Worm (Caenorhabditis elegans): ENCODE results near the gene math-8.

Gene math-8

DNA sequence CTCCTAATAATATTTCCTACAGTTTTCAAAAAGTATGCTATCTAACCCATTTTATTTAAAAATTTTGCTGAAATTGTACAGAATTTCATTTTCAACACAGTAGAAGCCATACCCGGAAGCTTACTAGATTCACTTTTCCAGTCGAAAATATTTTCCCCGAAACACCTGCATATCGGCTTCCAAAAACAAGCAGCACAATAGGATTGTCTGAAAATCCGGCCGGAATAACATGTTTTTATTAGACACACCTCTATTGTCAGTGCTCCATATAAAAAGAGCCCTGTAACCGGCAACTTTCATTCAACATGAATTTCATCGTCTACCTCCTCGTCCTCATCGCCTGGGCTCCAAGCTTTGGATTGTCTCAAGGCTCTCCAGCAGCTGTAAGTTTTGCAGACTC is 36.5 kb downstream of the math-8 start, which contains the start of gene C52E2.2 (continued):
- TF ChIP-seq pbrm-1 (GFP tag; IDR thresholded peaks at IDR 0.05) = no peak
- no peak for TF ChIP-seq dpl-1 (GFP tag; optimal IDR thresholded peaks at IDR 0.05)
- no peak for TF ChIP-seq let-607 (tag; optimal IDR thresholded peaks at IDR 0.05)
- TF ChIP-seq hrde-1 (tag; optimal IDR thresholded peaks at IDR 0.05; ENCODE audit: borderline replicate concordance) = no peak
- no peak for TF ChIP-seq ama-1 (optimal IDR thresholded peaks at IDR 0.05)
- TF ChIP-seq ama-1 (GFP tag; optimal IDR thresholded peaks at IDR 0.05) = no peak

DNA sequence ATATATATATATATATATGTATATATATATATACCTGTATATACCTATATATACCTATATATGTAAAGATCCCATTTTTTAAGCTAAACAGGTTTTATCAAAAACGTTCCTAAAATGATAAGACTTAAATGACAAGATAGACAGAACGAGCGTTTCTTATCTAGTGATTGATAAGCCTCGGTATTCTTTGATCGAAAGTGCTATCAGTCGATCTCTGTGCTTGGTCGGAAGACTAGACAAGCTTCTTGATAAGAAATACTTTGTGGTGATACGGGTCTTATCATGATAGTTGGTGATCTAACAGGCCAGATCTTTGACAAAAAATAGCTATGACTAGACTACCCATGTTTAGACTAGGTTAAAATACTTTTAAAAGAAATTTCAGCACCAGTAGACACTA is 37.3 kb downstream of the math-8 start:
- no peak for TF ChIP-seq ama-1 (optimal IDR thresholded peaks at IDR 0.05)
- TF ChIP-seq ama-1 (GFP tag; optimal IDR thresholded peaks at IDR 0.05) = no peak
- TF ChIP-seq lin-35 (GFP tag; optimal IDR thresholded peaks at IDR 0.05) = no peak
- no peak for TF ChIP-seq lag-1 (GFP tag; IDR thresholded peaks at IDR 0.05)
- TF ChIP-seq athp-1 (tag; optimal IDR thresholded peaks at IDR 0.05) = no peak
- peak; percentile 56 for TF ChIP-seq atf-7 (tag; optimal IDR thresholded peaks at IDR 0.05)
- no peak for TF ChIP-seq rec-8 (tag; optimal IDR thresholded peaks at IDR 0.05)
- peak; percentile 45; the same call in 1 of the 2 replicates for TF ChIP-seq nfyb-1 (GFP tag; IDR thresholded peaks at IDR 0.05)
- TF ChIP-seq Y53F4B.3 (GFP tag; IDR thresholded peaks at IDR 0.05) = no peak
- TF ChIP-seq F39B2.1 (GFP tag; IDR thresholded peaks at IDR 0.05) = no peak
- no peak for TF ChIP-seq T26A5.8 (tag; optimal IDR thresholded peaks at IDR 0.05)
- peak; percentile 85 for TF ChIP-seq ets-4 (GFP tag; optimal IDR thresholded peaks at IDR 0.05)
- TF ChIP-seq B0035.1 (tag; optimal IDR thresholded peaks at IDR 0.05) = no peak
- TF ChIP-seq F57A8.1 (GFP tag; optimal IDR thresholded peaks at IDR 0.05) = no peak
- TF ChIP-seq F37B4.10 (GFP tag; IDR thresholded peaks at IDR 0.05) = no peak
- no peak for TF ChIP-seq F52B5.7 (tag; optimal IDR thresholded peaks at IDR 0.05)
- TF ChIP-seq ceh-27 (GFP tag; optimal IDR thresholded peaks at IDR 0.05) = no peak
- TF ChIP-seq lin-26 (GFP tag; IDR thresholded peaks at IDR 0.05) = no peak
- no peak for TF ChIP-seq ceh-79 (tag; optimal IDR thresholded peaks at IDR 0.05)
- TF ChIP-seq attf-6 (GFP tag; IDR thresholded peaks at IDR 0.05) = no peak
- no peak for TF ChIP-seq F33H1.4 (GFP tag; IDR thresholded peaks at IDR 0.05)
- TF ChIP-seq C06A6.2 (GFP tag; conservative IDR thresholded peaks at IDR 0.05) = no peak
- no peak for TF ChIP-seq aptf-3 (GFP tag; IDR thresholded peaks at IDR 0.05)
- TF ChIP-seq tlf-1 (GFP tag; optimal IDR thresholded peaks at IDR 0.05) = no peak
- TF ChIP-seq bed-2 (GFP tag; IDR thresholded peaks at IDR 0.05) = no peak
- TF ChIP-seq nhr-179 (tag; optimal IDR thresholded peaks at IDR 0.05) = no peak
- no peak for TF ChIP-seq snpc-1.1 (tag; optimal IDR thresholded peaks at IDR 0.05; ENCODE audit: insufficient read depth)
- TF ChIP-seq hlh-12 (tag; optimal IDR thresholded peaks at IDR 0.05) = no peak
- no peak for TF ChIP-seq pha-4 (tag; optimal IDR thresholded peaks at IDR 0.05)
- TF ChIP-seq K12H6.12 (tag; optimal IDR thresholded peaks at IDR 0.05) = no peak
- peak; percentile 73 for TF ChIP-seq dox-1 (GFP tag; IDR thresholded peaks at IDR 0.05)
- TF ChIP-seq zfh-2 (GFP tag; conservative IDR thresholded peaks at IDR 0.05) = no peak
- TF ChIP-seq ceh-58 (GFP tag; IDR thresholded peaks at IDR 0.05) = no peak
- no peak for TF ChIP-seq hlh-26 (GFP tag; conservative IDR thresholded peaks at IDR 0.05)
- TF ChIP-seq dpff-1 (tag; optimal IDR thresholded peaks at IDR 0.05) = no peak
- no peak for TF ChIP-seq egl-44 (GFP tag; IDR thresholded peaks at IDR 0.05)
- TF ChIP-seq mcd-1 (GFP tag; IDR thresholded peaks at IDR 0.05) = 0 out of 2 replicates have a peak, but pooled peaks have one; percentile 21
- TF ChIP-seq snpc-1.3 (tag; optimal IDR thresholded peaks at IDR 0.05; ENCODE audit: insufficient read depth) = no peak
- TF ChIP-seq snpc-4 (GFP tag; optimal IDR thresholded peaks at IDR 0.05) = no peak
- TF ChIP-seq snpc-4 (tag; optimal IDR thresholded peaks at IDR 0.05) = no peak
- TF ChIP-seq mes-4 (tag; optimal IDR thresholded peaks at IDR 0.05) = no peak
- TF ChIP-seq hsf-1 (GFP tag; IDR thresholded peaks at IDR 0.05) = no peak
- no peak for TF ChIP-seq ztf-18 (tag; optimal IDR thresholded peaks at IDR 0.05)
- TF ChIP-seq F10E7.11 (tag; optimal IDR thresholded peaks at IDR 0.05) = no peak
